Worm (Caenorhabditis elegans): ENCODE results near the gene rps-9.

DNA sequence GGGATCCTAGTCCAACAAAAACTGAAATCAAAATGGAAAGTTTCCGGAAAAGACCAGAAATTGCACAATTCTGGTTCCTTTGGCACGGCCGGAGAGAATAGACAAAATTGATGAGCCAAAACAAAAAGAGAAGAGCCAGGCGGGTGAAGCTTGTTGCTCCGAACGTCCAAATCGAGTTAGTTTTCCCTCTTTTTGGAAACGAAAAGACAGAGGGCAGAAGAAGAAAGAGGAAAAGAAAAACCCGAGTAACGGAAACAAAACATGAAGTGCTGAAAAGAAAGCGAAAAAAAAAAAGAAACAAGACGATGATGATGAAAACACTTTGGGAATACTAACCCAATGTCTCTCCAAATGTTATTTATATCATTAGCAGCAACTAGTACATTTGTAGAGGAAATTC is 34.6 kb downstream of the rps-9 start:
- no peak for TF ChIP-seq ama-1 (optimal IDR thresholded peaks at IDR 0.05)
- TF ChIP-seq lin-39 (tag; optimal IDR thresholded peaks at IDR 0.05) = no peak
- no peak for TF ChIP-seq nhr-84 (tag; optimal IDR thresholded peaks at IDR 0.05)
- no peak for TF ChIP-seq nhr-76 (tag; optimal IDR thresholded peaks at IDR 0.05)
- TF ChIP-seq unc-130 (tag; optimal IDR thresholded peaks at IDR 0.05) = no peak
- no peak for TF ChIP-seq snpc-4 (tag; optimal IDR thresholded peaks at IDR 0.05)
- no peak for TF ChIP-seq unc-62 (GFP tag; optimal IDR thresholded peaks at IDR 0.05)
- TF ChIP-seq ztf-11 (tag; optimal IDR thresholded peaks at IDR 0.05) = no peak
- TF ChIP-seq zip-4 (GFP tag; optimal IDR thresholded peaks at IDR 0.05) = no peak
- TF ChIP-seq nhr-12 (tag; optimal IDR thresholded peaks at IDR 0.05) = no peak
- no peak for TF ChIP-seq sptf-1 (tag; optimal IDR thresholded peaks at IDR 0.05)

Data from whole organism, L1 larva.